Fruit fly (Drosophila melanogaster): ENCODE data around the gene CG15528.

dm6 chr3R:30066004-30066403, 14.1 kb upstream of the CG15528 start:
- no peak for TF ChIP-seq dl (GFP tag; optimal IDR thresholded peaks at IDR 0.05; ENCODE audit: insufficient read depth in 1 of 2, partially characterized antibody in 2 of 2)
- TF ChIP-seq OdsH (GFP tag; optimal IDR thresholded peaks at IDR 0.05), result no peak
- TF ChIP-seq Dfd (GFP tag; optimal IDR thresholded peaks at IDR 0.05), result no peak
- TF ChIP-seq br (GFP tag; optimal IDR thresholded peaks at IDR 0.05), result no peak
- no peak for TF ChIP-seq brk (GFP tag; optimal IDR thresholded peaks at IDR 0.05)
- TF ChIP-seq tai (GFP tag; optimal IDR thresholded peaks at IDR 0.05), result no peak

All from whole organism, wandering third instar larva.